Worm (Caenorhabditis elegans): ENCODE results near the gene K06H6.1.

- TF ChIP-seq snpc-4 (GFP tag; optimal IDR thresholded peaks at IDR 0.05) (no peak), snpc-4 (tag; optimal IDR thresholded peaks at IDR 0.05) (no peak), F37B4.10 (GFP tag; IDR thresholded peaks at IDR 0.05) (no peak), rec-8 (tag; optimal IDR thresholded peaks at IDR 0.05) (no peak), snpc-3.4 (tag; optimal IDR thresholded peaks at IDR 0.05) (no peak), dpl-1 (GFP tag; optimal IDR thresholded peaks at IDR 0.05) (no peak), unc-130 (GFP tag; optimal IDR thresholded peaks at IDR 0.05) (no peak)
These were observed 20.9 kb downstream of the K06H6.1 start, which contains the start of gene srw-109 for ce11 chrV:608844-609243.

Data from whole organism, young adult.